Fruit fly (Drosophila melanogaster) whole organism, embryonic: ENCODE measurements around the gene CG15343.

Experiments
- C15 ChIP-seq: fragments of 200-800 bp; sonication (Bioruptor generic); IDR thresholded peaks from 3 replicates; pipeline ENCODE4 v1.3.6; 2022; ENCODE audit warnings: missing biosample characterization, missing genetic modification characterization
- CG10267 ChIP-seq: fragments of 200-800 bp; sonication (Bioruptor generic); optimal IDR thresholded peaks from 2 replicates; lab custom pipeline; 2018; ENCODE audit warnings: missing biosample characterization, mild to moderate bottlenecking, missing genetic modification characterization, moderate library complexity
- CG11723 ChIP-seq: fragments of 200-800 bp; sonication (Bioruptor generic); optimal IDR thresholded peaks from 2 replicates; lab custom pipeline; 2017; ENCODE audit warnings: missing biosample characterization, mild to moderate bottlenecking, missing genetic modification characterization
- CG13123 ChIP-seq: fragments of 200-800 bp; sonication (Bioruptor generic); optimal IDR thresholded peaks from 2 replicates; lab custom pipeline; 2016; ENCODE audit warnings: missing biosample characterization, missing genetic modification characterization
- CG15479 ChIP-seq: fragments of 200-800 bp; sonication (Bioruptor generic); optimal IDR thresholded peaks from 3 replicates; lab custom pipeline; 2019; ENCODE audit warnings: missing biosample characterization, mild to moderate bottlenecking, missing genetic modification characterization, moderate library complexity
- CG15696 ChIP-seq: fragments of 200-800 bp; sonication (Bioruptor generic); optimal IDR thresholded peaks from 2 replicates; lab custom pipeline; 2019; ENCODE audit warnings: missing biosample characterization, mild to moderate bottlenecking, missing genetic modification characterization, moderate library complexity
- CG1603 ChIP-seq: fragments of 200-800 bp; sonication (Bioruptor generic); optimal IDR thresholded peaks from 2 replicates; lab custom pipeline; 2019; ENCODE audit warnings: missing biosample characterization, mild to moderate bottlenecking, missing genetic modification characterization, moderate library complexity
- CG17568 ChIP-seq: fragments of 200-800 bp; sonication (Bioruptor generic); optimal IDR thresholded peaks from 2 replicates; lab custom pipeline; 2018; ENCODE audit warnings: missing biosample characterization, mild to moderate bottlenecking, missing genetic modification characterization, moderate library complexity
- CG18764 ChIP-seq: fragments of 200-800 bp; sonication (Bioruptor generic); optimal IDR thresholded peaks from 3 replicates; lab custom pipeline; 2016; ENCODE audit warnings: missing biosample characterization, missing genetic modification characterization
- CG2712 ChIP-seq: fragments of 200-800 bp; optimal IDR thresholded peaks from 3 replicates; lab custom pipeline; 2019; ENCODE audit warnings: missing biosample characterization, mild to moderate bottlenecking, missing genetic modification characterization, moderate library complexity
- CG2875 ChIP-seq: fragments of 200-800 bp; sonication (Bioruptor generic); optimal IDR thresholded peaks from 2 replicates; lab custom pipeline; 2017; ENCODE audit warnings: missing biosample characterization, mild to moderate bottlenecking, missing genetic modification characterization, missing genetic modification reagents
- CG32767 ChIP-seq: fragments of 200-800 bp; sonication (Bioruptor generic); IDR thresholded peaks from 2 replicates; pipeline ENCODE4 v1.3.6; 2022; ENCODE audit warnings: missing biosample characterization, missing genetic modification characterization
- CG42726 ChIP-seq: fragments of 200-800 bp; sonication (Bioruptor generic); IDR thresholded peaks from 2 replicates; pipeline ENCODE4 v1.3.6; 2022; ENCODE audit warnings: missing biosample characterization, missing genetic modification characterization; ENCODE audit not compliant: partially characterized antibody
- CG4360 ChIP-seq: fragments of 200-800 bp; sonication (Bioruptor generic); IDR thresholded peaks from 2 replicates; pipeline ENCODE4 v1.3.6; 2022; ENCODE audit warnings: missing biosample characterization, missing genetic modification characterization
- CG6765 ChIP-seq: fragments of 200-800 bp; sonication (Bioruptor generic); optimal IDR thresholded peaks from 3 replicates; lab custom pipeline; 2017; ENCODE audit warnings: missing biosample characterization, mild to moderate bottlenecking, missing genetic modification characterization
- CkIIα-i1 ChIP-seq: fragments of 200-800 bp; sonication (Bioruptor generic); IDR thresholded peaks from 2 replicates; pipeline ENCODE4 v1.3.6; 2022; ENCODE audit warnings: missing biosample characterization, missing genetic modification characterization
- H15 ChIP-seq: fragments of 200-800 bp; sonication (Bioruptor generic); IDR thresholded peaks from 3 replicates; pipeline ENCODE4 v1.3.6; 2022; ENCODE audit warnings: missing biosample characterization, missing genetic modification characterization
- HLH4C ChIP-seq: fragments of 200-800 bp; sonication (Bioruptor generic); IDR thresholded peaks from 3 replicates; pipeline ENCODE4 v1.3.6; 2022; ENCODE audit warnings: missing biosample characterization, missing genetic modification characterization; ENCODE audit not compliant: partially characterized antibody
- Hr78 ChIP-seq, 2 experiments: fragments of 200-800 bp in 1 of 2; fragments of >200 bp in 1 of 2; sonication (Bioruptor generic) in 1 of 2; optimal IDR thresholded peaks; 2 replicates each; lab custom pipeline; 2017 to 2019; ENCODE audit warnings: missing biosample characterization in 2 of 2, missing genetic modification characterization in 2 of 2, mild to moderate bottlenecking in 1 of 2, moderate library complexity in 1 of 2
- MESR4 ChIP-seq: fragments of 200-800 bp; sonication (Bioruptor generic); optimal IDR thresholded peaks from 2 replicates; lab custom pipeline; 2018; ENCODE audit warnings: missing biosample characterization, mild to moderate bottlenecking, missing genetic modification characterization, moderate library complexity
- Med ChIP-seq: fragments of 200-800 bp; sonication (Bioruptor generic); peaks from one replicate; lab custom pipeline; 2016; ENCODE audit warnings: missing biosample characterization, missing genetic modification characterization, mild to moderate bottlenecking, inconsistent platforms, moderate library complexity
- Mes4 ChIP-seq: fragments of 200-800 bp; sonication (Bioruptor generic); optimal IDR thresholded peaks from 2 replicates; lab custom pipeline; 2016; ENCODE audit warnings: missing biosample characterization, missing genetic modification characterization
- Scr ChIP-seq: fragments of 200-800 bp; sonication (Bioruptor generic); IDR thresholded peaks from 2 replicates; pipeline ENCODE4 v1.3.6; 2022; ENCODE audit warnings: missing biosample characterization, missing genetic modification characterization; ENCODE audit not compliant: partially characterized antibody
- Sin3A ChIP-seq: fragments of >200 bp; optimal IDR thresholded peaks from 2 replicates; lab custom pipeline; 2018
- Six4 ChIP-seq: fragments of 200-800 bp; sonication (Bioruptor generic); optimal IDR thresholded peaks from 2 replicates; lab custom pipeline; 2016; ENCODE audit warnings: missing biosample characterization, missing genetic modification characterization
- Sry-δ ChIP-seq: fragments of 200-800 bp; sonication (Bioruptor generic); optimal IDR thresholded peaks from 2 replicates; lab custom pipeline; 2016; ENCODE audit warnings: missing biosample characterization, missing genetic modification characterization
- YL-1 ChIP-seq: fragments of 200-800 bp; sonication (Bioruptor generic); optimal IDR thresholded peaks from 3 replicates; lab custom pipeline; 2017; ENCODE audit warnings: missing biosample characterization, mild to moderate bottlenecking, missing genetic modification characterization
- amos ChIP-seq: fragments of 200-800 bp; sonication (Bioruptor generic); IDR thresholded peaks from 2 replicates; pipeline ENCODE4 v1.3.6; 2022; ENCODE audit warnings: missing biosample characterization, missing genetic modification characterization; ENCODE audit not compliant: partially characterized antibody
- aop ChIP-seq: fragments of 200-800 bp; sonication (Bioruptor generic); IDR thresholded peaks from 2 replicates; pipeline ENCODE4 v1.3.6; 2022; ENCODE audit warnings: missing biosample characterization, missing genetic modification characterization
- ase ChIP-seq: fragments of 200-800 bp; sonication (Bioruptor generic); IDR thresholded peaks from 3 replicates; pipeline ENCODE4 v1.3.6; 2022; ENCODE audit warnings: missing biosample characterization, missing genetic modification characterization
- ato ChIP-seq: fragments of 200-800 bp; sonication (Bioruptor generic); IDR thresholded peaks from 2 replicates; pipeline ENCODE4 v1.3.6; 2022; ENCODE audit warnings: missing biosample characterization, missing genetic modification characterization; ENCODE audit not compliant: partially characterized antibody
- az2 ChIP-seq: fragments of 200-800 bp; sonication (Bioruptor generic); optimal IDR thresholded peaks from 3 replicates; lab custom pipeline; 2016; ENCODE audit warnings: missing biosample characterization, missing genetic modification characterization
- bbx ChIP-seq: fragments of 200-800 bp; sonication (Bioruptor generic); IDR thresholded peaks from 2 replicates; pipeline ENCODE4 v1.3.6; 2022; ENCODE audit warnings: missing biosample characterization, missing genetic modification characterization; ENCODE audit not compliant: partially characterized antibody
- caup ChIP-seq: fragments of 200-800 bp; sonication (Bioruptor generic); optimal IDR thresholded peaks from 3 replicates; lab custom pipeline; 2017; ENCODE audit warnings: missing biosample characterization, mild to moderate bottlenecking, missing genetic modification characterization, moderate library complexity; ENCODE audit not compliant: severe bottlenecking
- corto ChIP-seq: fragments of 200-800 bp; sonication (Bioruptor generic); optimal IDR thresholded peaks from 2 replicates; lab custom pipeline; 2016; ENCODE audit warnings: missing biosample characterization, mild to moderate bottlenecking, missing genetic modification characterization, moderate library complexity
- dysf ChIP-seq: fragments of 200-800 bp; sonication (Bioruptor generic); IDR thresholded peaks from 3 replicates; pipeline ENCODE4 v1.3.6; 2022; ENCODE audit warnings: missing biosample characterization, missing genetic modification characterization
- gcm2 ChIP-seq: fragments of 200-800 bp; sonication (Bioruptor generic); optimal IDR thresholded peaks from 2 replicates; lab custom pipeline; 2016; ENCODE audit warnings: missing biosample characterization, missing genetic modification characterization
- grau ChIP-seq: fragments of 200-800 bp; optimal IDR thresholded peaks from 3 replicates; lab custom pipeline; 2019; ENCODE audit warnings: missing biosample characterization, mild to moderate bottlenecking, missing genetic modification characterization, moderate library complexity
- hb ChIP-seq: fragments of 200-800 bp; sonication (Bioruptor generic); IDR thresholded peaks from 3 replicates; pipeline ENCODE4 v1.3.6; 2022; ENCODE audit warnings: missing biosample characterization, missing genetic modification characterization; ENCODE audit not compliant: partially characterized antibody
- her ChIP-seq: fragments of 200-800 bp; sonication (Bioruptor generic); optimal IDR thresholded peaks from 2 replicates; lab custom pipeline; 2016; ENCODE audit warnings: missing biosample characterization, missing genetic modification characterization
- knrl ChIP-seq: fragments of 200-800 bp; sonication (Bioruptor generic); IDR thresholded peaks from 3 replicates; pipeline ENCODE4 v1.3.6; 2022; ENCODE audit warnings: missing biosample characterization, missing genetic modification characterization; ENCODE audit not compliant: partially characterized antibody
- mld ChIP-seq: fragments of 200-800 bp; sonication (Bioruptor generic); IDR thresholded peaks from 3 replicates; pipeline ENCODE4 v1.3.6; 2022; ENCODE audit warnings: missing biosample characterization, missing genetic modification characterization; ENCODE audit not compliant: partially characterized antibody
- nerfin-2 ChIP-seq: fragments of 200-800 bp; sonication (Bioruptor generic); IDR thresholded peaks from 2 replicates; pipeline ENCODE4 v1.3.6; 2022; ENCODE audit warnings: missing biosample characterization, missing genetic modification characterization; ENCODE audit not compliant: partially characterized antibody
- pzg ChIP-seq: fragments of 200-800 bp; sonication (Bioruptor generic); optimal IDR thresholded peaks from 3 replicates; lab custom pipeline; 2018; ENCODE audit warnings: missing biosample characterization, mild to moderate bottlenecking, missing genetic modification characterization, moderate library complexity
- salm ChIP-seq: fragments of 200-800 bp; sonication (Bioruptor generic); optimal IDR thresholded peaks from 2 replicates; lab custom pipeline; 2018; ENCODE audit warnings: missing biosample characterization, mild to moderate bottlenecking, missing genetic modification characterization
- slp2 ChIP-seq: fragments of 200-800 bp; sonication (Bioruptor generic); optimal IDR thresholded peaks from 2 replicates; lab custom pipeline; 2016; ENCODE audit warnings: missing biosample characterization, missing genetic modification characterization
- sna ChIP-seq: fragments of 200-800 bp; sonication (Bioruptor generic); IDR thresholded peaks from 2 replicates; pipeline ENCODE4 v1.3.6; 2022; ENCODE audit warnings: missing biosample characterization, missing genetic modification characterization; ENCODE audit not compliant: partially characterized antibody
- tgo ChIP-seq: fragments of 200-800 bp; sonication (Bioruptor generic); IDR thresholded peaks from 3 replicates; pipeline ENCODE4 v1.3.6; 2022; ENCODE audit warnings: missing biosample characterization, missing genetic modification characterization
- vnd ChIP-seq: fragments of 200-800 bp; sonication (Bioruptor generic); IDR thresholded peaks from 3 replicates; pipeline ENCODE4 v1.3.6; 2022; ENCODE audit warnings: missing biosample characterization, missing genetic modification characterization; ENCODE audit not compliant: partially characterized antibody
- yki ChIP-seq: fragments of >200 bp; optimal IDR thresholded peaks from 3 replicates; lab custom pipeline; 2018

CG15343 gene

dm6 chrX:8273291-8273690 lies 315 bp downstream of the CG15343 start, which contains the start of gene CG1636 (continued):
- TF ChIP-seq H15 (GFP tag; lab: Robert Waterston, UW) = no peak
- TF ChIP-seq Sry-δ (GFP tag; lab: Kevin White, UChicago) = peak; percentile 66
- TF ChIP-seq knrl (GFP tag; lab: Robert Waterston, UW) = peak; percentile 79
- TF ChIP-seq caup = no peak
- no peak for TF ChIP-seq slp2
- no peak for TF ChIP-seq CG15696 (tag; lab: Kevin White, UChicago)
- peak; percentile 91 for TF ChIP-seq bbx (GFP tag; lab: Robert Waterston, UW)
- TF ChIP-seq C15 = no peak
- TF ChIP-seq Six4 (GFP tag; lab: Kevin White, UChicago) = no peak
- TF ChIP-seq Med (GFP tag; lab: Kevin White, UChicago) = peak; percentile 28
- peak; percentile 66; the same call in 2 of the 3 replicates for TF ChIP-seq vnd (GFP tag; lab: Robert Waterston, UW)
- no peak for TF ChIP-seq aop (GFP tag; lab: Robert Waterston, UW)
- no peak for TF ChIP-seq corto (GFP tag; lab: Kevin White, UChicago)
- no peak for TF ChIP-seq Hr78 (GFP tag; optimal IDR thresholded peaks at IDR 0.05; lab: Kevin White, UChicago)
- TF ChIP-seq grau (tag; lab: Kevin White, UChicago) = no peak
- no peak for TF ChIP-seq CG32767 (GFP tag; lab: Robert Waterston, UW)
- no peak for TF ChIP-seq az2 (GFP tag; lab: Kevin White, UChicago)
- peak; percentile 55 for TF ChIP-seq pzg
- TF ChIP-seq CG2712 (tag; lab: Kevin White, UChicago) = no peak
- TF ChIP-seq MESR4 = peak; percentile 56
- TF ChIP-seq CG42726 = peak; percentile 88; the same call in 1 of the 2 replicates
- no peak for TF ChIP-seq CG11723 (GFP tag; lab: Kevin White, UChicago)
- TF ChIP-seq YL-1 = no peak
- no peak for TF ChIP-seq CG18764 (GFP tag; lab: Kevin White, UChicago)
- TF ChIP-seq CG15479 (GFP tag; lab: Kevin White, UChicago) = no peak
- no peak for TF ChIP-seq her (GFP tag; lab: Kevin White, UChicago)
- no peak for TF ChIP-seq CkIIα-i1 (GFP tag; lab: Robert Waterston, UW)
- TF ChIP-seq Scr (GFP tag; lab: Robert Waterston, UW) = peak; percentile 85
- TF ChIP-seq salm = no peak
- TF ChIP-seq CG10267 (tag; lab: Kevin White, UChicago) = no peak
- peak; percentile 88 for TF ChIP-seq amos (GFP tag; lab: Robert Waterston, UW)
- no peak for TF ChIP-seq tgo (GFP tag; lab: Robert Waterston, UW)
- TF ChIP-seq dysf (GFP tag; lab: Robert Waterston, UW) = no peak
- TF ChIP-seq Mes4 (GFP tag; lab: Kevin White, UChicago) = no peak
- TF ChIP-seq CG4360 (GFP tag; lab: Robert Waterston, UW) = no peak
- TF ChIP-seq CG6765 (GFP tag; lab: Kevin White, UChicago) = no peak
- peak; percentile 73 for TF ChIP-seq hb
- TF ChIP-seq nerfin-2 (GFP tag; lab: Robert Waterston, UW) = peak; percentile 58; the same call in 1 of the 2 replicates
- TF ChIP-seq CG1603 (tag; lab: Kevin White, UChicago) = peak; percentile 39
- TF ChIP-seq ato = peak; percentile 85
- TF ChIP-seq HLH4C (GFP tag; lab: Robert Waterston, UW) = peak; percentile 72
- no peak for TF ChIP-seq CG17568
- no peak for TF ChIP-seq yki
- peak; percentile 70; the same call in 2 of the 3 replicates for TF ChIP-seq mld (GFP tag; lab: Robert Waterston, UW)
- peak; percentile 89 for TF ChIP-seq sna
- TF ChIP-seq CG2875 (GFP tag; lab: Kevin White, UChicago) = no peak
- TF ChIP-seq gcm2 = no peak
- TF ChIP-seq ase = no peak
- TF ChIP-seq CG13123 = no peak
- TF ChIP-seq Sin3A = peak; percentile 6
